Worm (Caenorhabditis elegans) whole organism, L1 larva: ENCODE measurements around the gene C07G2.5.
A peak's percentile ranks its signal among the peaks of the same experiment; 100 is the strongest.

Experiments
- C34B4.2 ChIP-seq: sonication (generic microtip); optimal IDR thresholded peaks from 2 replicates; lab custom pipeline; 2017; ENCODE audit warnings: mild to moderate bottlenecking, missing genetic modification characterization, missing compliant biosample characterization
- aha-1 ChIP-seq: fragments of 150-350 bp; optimal IDR thresholded peaks from 2 replicates; lab custom pipeline; 2014; ENCODE audit warnings: missing biosample characterization, missing genetic modification characterization
- alr-1 ChIP-seq: fragments of 200-800 bp; sonication (Bioruptor generic); optimal IDR thresholded peaks from 2 replicates; lab custom pipeline; 2018; ENCODE audit warnings: borderline replicate concordance, mild to moderate bottlenecking, missing genetic modification characterization, missing compliant biosample characterization
- aly-2 ChIP-seq: fragments of 150-350 bp; optimal IDR thresholded peaks from 2 replicates; lab custom pipeline; 2014; ENCODE audit warnings: missing biosample characterization, missing genetic modification characterization
- ama-1 ChIP-seq: fragments of 150-350 bp; optimal IDR thresholded peaks from 2 replicates; lab custom pipeline; 2014
- blmp-1 ChIP-seq: fragments of 150-350 bp; optimal IDR thresholded peaks from 2 replicates; lab custom pipeline; 2014; ENCODE audit warnings: missing biosample characterization, missing genetic modification characterization
- ceh-63 ChIP-seq: fragments of 200-800 bp; sonication (Bioruptor generic); optimal IDR thresholded peaks from 2 replicates; lab custom pipeline; 2018; ENCODE audit warnings: mild to moderate bottlenecking, missing genetic modification characterization, missing compliant biosample characterization
- ceh-8 ChIP-seq: fragments of 200-800 bp; sonication (Bioruptor generic); optimal IDR thresholded peaks from 2 replicates; lab custom pipeline; 2018; ENCODE audit warnings: mild to moderate bottlenecking, missing genetic modification characterization, moderate library complexity, missing compliant biosample characterization
- ceh-82 ChIP-seq, 3 experiments: fragments of 150-350 bp in 1 of 3; sonication (generic microtip) in 2 of 3; optimal IDR thresholded peaks; 2 replicates each; lab custom pipeline; 2014 to 2017; ENCODE audit warnings: missing biosample characterization in 3 of 3, missing genetic modification characterization in 3 of 3
- ces-1 ChIP-seq: fragments of 150-350 bp; optimal IDR thresholded peaks from 2 replicates; lab custom pipeline; 2014; ENCODE audit warnings: missing biosample characterization, missing genetic modification reagents, missing genetic modification characterization
- dpl-1 ChIP-seq, 3 experiments: fragments of 150-350 bp in 2 of 3; sonication (generic microtip) in 1 of 3; optimal IDR thresholded peaks; 2 replicates each; lab custom pipeline; 2014 to 2017; ENCODE audit warnings: missing biosample characterization in 3 of 3, missing genetic modification characterization in 3 of 3, missing genetic modification reagents in 3 of 3
- dsc-1 ChIP-seq: sonication (generic microtip); optimal IDR thresholded peaks from 2 replicates; lab custom pipeline; 2016; ENCODE audit warnings: mild to moderate bottlenecking, missing genetic modification characterization, missing compliant biosample characterization
- efl-1 ChIP-seq, 4 experiments: fragments of 150-350 bp; optimal IDR thresholded peaks in 3 of 4; peaks in 1 of 4; 1 replicate in 1 of 4; 2 replicates in 3 of 4; lab custom pipeline; 2014; ENCODE audit warnings: missing biosample characterization in 2 of 4, missing genetic modification characterization in 2 of 4, missing genetic modification reagents in 2 of 4
- efl-3 ChIP-seq: fragments of 200-800 bp; sonication (Bioruptor generic); optimal IDR thresholded peaks from 2 replicates; lab custom pipeline; 2018; ENCODE audit warnings: mild to moderate bottlenecking, missing genetic modification characterization, missing compliant biosample characterization
- elt-3 ChIP-seq, 6 experiments: fragments of 150-350 bp in 1 of 6; sonication (generic microtip); optimal IDR thresholded peaks; 2 replicates each; lab custom pipeline; 2017 to 2018; ENCODE audit warnings: missing biosample characterization in 6 of 6, missing genetic modification characterization in 6 of 6, inconsistent platforms in 1 of 6
- fkh-10 ChIP-seq: sonication (generic microtip); optimal IDR thresholded peaks from 2 replicates; lab custom pipeline; 2017; ENCODE audit warnings: missing biosample characterization, missing genetic modification reagents, missing genetic modification characterization
- fkh-4 ChIP-seq: sonication (generic microtip); optimal IDR thresholded peaks from 2 replicates; lab custom pipeline; 2016; ENCODE audit warnings: missing compliant biosample characterization, missing genetic modification characterization, borderline replicate concordance
- fos-1 ChIP-seq: fragments of 150-350 bp; optimal IDR thresholded peaks from 2 replicates; lab custom pipeline; 2014; ENCODE audit warnings: missing biosample characterization, missing genetic modification characterization
- grh-1 ChIP-seq: fragments of 200-800 bp; sonication (Bioruptor generic); IDR thresholded peaks from 2 replicates; pipeline ENCODE4 v1.3.6; 2022; ENCODE audit warnings: missing genetic modification reagents, missing genetic modification characterization, missing compliant biosample characterization
- hlh-17 ChIP-seq: fragments of 200-800 bp; sonication (Bioruptor generic); optimal IDR thresholded peaks from 2 replicates; lab custom pipeline; 2018; ENCODE audit warnings: missing genetic modification characterization, mild to moderate bottlenecking, missing compliant biosample characterization, moderate library complexity, borderline replicate concordance
- hlh-4 ChIP-seq: sonication (generic microtip); optimal IDR thresholded peaks from 2 replicates; lab custom pipeline; 2016; ENCODE audit warnings: mild to moderate bottlenecking, missing genetic modification characterization, missing compliant biosample characterization
- hpl-2 ChIP-seq: fragments of 150-350 bp; optimal IDR thresholded peaks from 2 replicates; lab custom pipeline; 2014; ENCODE audit warnings: missing biosample characterization, missing genetic modification reagents, missing genetic modification characterization
- lin-13 ChIP-seq: fragments of 150-350 bp; optimal IDR thresholded peaks from 2 replicates; lab custom pipeline; 2014; ENCODE audit warnings: missing biosample characterization, missing genetic modification reagents, missing genetic modification characterization
- lin-14 ChIP-seq: fragments of 200-800 bp; sonication (Bioruptor generic); optimal IDR thresholded peaks from 2 replicates; lab custom pipeline; 2018; ENCODE audit warnings: mild to moderate bottlenecking, missing genetic modification characterization, moderate library complexity, missing compliant biosample characterization
- lin-39 ChIP-seq: fragments of 150-350 bp; optimal IDR thresholded peaks from 2 replicates; lab custom pipeline; 2014; ENCODE audit warnings: missing biosample characterization, missing genetic modification reagents, missing genetic modification characterization
- lir-3 ChIP-seq: sonication (generic microtip); optimal IDR thresholded peaks from 2 replicates; lab custom pipeline; 2016; ENCODE audit warnings: mild to moderate bottlenecking, missing genetic modification characterization, moderate library complexity, missing compliant biosample characterization; ENCODE audit not compliant: poor library complexity
- lsy-2 ChIP-seq, 2 experiments: fragments of 150-350 bp; optimal IDR thresholded peaks; 2 replicates each; lab custom pipeline; 2014; ENCODE audit warnings: missing biosample characterization in 2 of 2, missing genetic modification characterization in 2 of 2
- mef-2 ChIP-seq: fragments of 150-350 bp; optimal IDR thresholded peaks from 2 replicates; lab custom pipeline; 2014; ENCODE audit warnings: missing biosample characterization, missing genetic modification characterization
- mep-1 ChIP-seq: fragments of 150-350 bp; optimal IDR thresholded peaks from 2 replicates; lab custom pipeline; 2014; ENCODE audit warnings: missing biosample characterization, missing genetic modification characterization
- nhr-11 ChIP-seq: fragments of 150-350 bp; optimal IDR thresholded peaks from 2 replicates; lab custom pipeline; 2014; ENCODE audit warnings: missing biosample characterization, missing genetic modification characterization
- nhr-237 ChIP-seq: fragments of 150-350 bp; optimal IDR thresholded peaks from 2 replicates; lab custom pipeline; 2014; ENCODE audit warnings: missing biosample characterization, missing genetic modification characterization
- nhr-47 ChIP-seq: sonication (generic microtip); optimal IDR thresholded peaks from 2 replicates; lab custom pipeline; 2016; ENCODE audit warnings: mild to moderate bottlenecking, missing genetic modification characterization, moderate library complexity, missing compliant biosample characterization
- nhr-84 ChIP-seq: sonication (generic microtip); optimal IDR thresholded peaks from 2 replicates; lab custom pipeline; 2017; ENCODE audit warnings: missing biosample characterization, missing genetic modification characterization
- nhr-85 ChIP-seq: sonication (generic microtip); peaks from one replicate; lab custom pipeline; 2016; ENCODE audit warnings: missing genetic modification characterization, inconsistent platforms, missing compliant biosample characterization
- pag-3 ChIP-seq: sonication (generic microtip); optimal IDR thresholded peaks from 2 replicates; lab custom pipeline; 2017; ENCODE audit warnings: missing genetic modification characterization, mild to moderate bottlenecking, missing compliant biosample characterization, antibody characterized with exemption, borderline replicate concordance; ENCODE audit not compliant: insufficient read depth
- rnt-1 ChIP-seq: sonication (generic microtip); optimal IDR thresholded peaks from 2 replicates; lab custom pipeline; 2016; ENCODE audit warnings: mild to moderate bottlenecking, missing genetic modification characterization, moderate library complexity, missing compliant biosample characterization
- skn-1 ChIP-seq: fragments of 150-350 bp; optimal IDR thresholded peaks from 2 replicates; lab custom pipeline; 2014; ENCODE audit warnings: missing biosample characterization, missing genetic modification characterization
- sox-4 ChIP-seq: sonication (generic microtip); optimal IDR thresholded peaks from 2 replicates; lab custom pipeline; 2016; ENCODE audit warnings: missing genetic modification characterization, missing compliant biosample characterization
- sptf-1 ChIP-seq: fragments of 150-350 bp; optimal IDR thresholded peaks from 2 replicates; lab custom pipeline; 2014; ENCODE audit warnings: missing biosample characterization, missing genetic modification characterization
- sup-37 ChIP-seq: fragments of 200-800 bp; sonication (Bioruptor generic); optimal IDR thresholded peaks from 2 replicates; lab custom pipeline; 2018; ENCODE audit warnings: mild to moderate bottlenecking, missing genetic modification characterization, missing compliant biosample characterization
- swsn-7 ChIP-seq: sonication (generic microtip); optimal IDR thresholded peaks from 2 replicates; lab custom pipeline; 2016; ENCODE audit warnings: missing genetic modification characterization, missing compliant biosample characterization
- tbx-2 ChIP-seq: sonication (generic microtip); optimal IDR thresholded peaks from 2 replicates; lab custom pipeline; 2016; ENCODE audit warnings: missing genetic modification characterization, missing compliant biosample characterization
- tlp-1 ChIP-seq: fragments of 150-350 bp; optimal IDR thresholded peaks from 2 replicates; lab custom pipeline; 2014; ENCODE audit warnings: missing biosample characterization, missing genetic modification characterization
- unc-62 ChIP-seq: fragments of 150-350 bp; optimal IDR thresholded peaks from 2 replicates; lab custom pipeline; 2014; ENCODE audit warnings: missing biosample characterization, missing genetic modification reagents, missing genetic modification characterization
- unc-86 ChIP-seq: sonication (generic microtip); optimal IDR thresholded peaks from 2 replicates; lab custom pipeline; 2016; ENCODE audit warnings: missing genetic modification characterization, missing compliant biosample characterization
- zip-4 ChIP-seq: fragments of 200-800 bp; sonication (Bioruptor generic); optimal IDR thresholded peaks from 2 replicates; lab custom pipeline; 2018; ENCODE audit warnings: mild to moderate bottlenecking, missing genetic modification characterization, moderate library complexity, missing compliant biosample characterization
- ztf-4 ChIP-seq: fragments of 150-350 bp; optimal IDR thresholded peaks from 2 replicates; lab custom pipeline; 2014; ENCODE audit warnings: missing biosample characterization, missing genetic modification characterization

The C07G2.5 gene

ce11 chrIII:4476806-4477205, 22.0 kb downstream of the C07G2.5 start:
- no peak for TF ChIP-seq alr-1
- TF ChIP-seq lsy-2 (tag; optimal IDR thresholded peaks at IDR 0.05; lab: Kevin White, UChicago): peak in 1 of 2 experiments; percentile 14
- no peak for TF ChIP-seq mef-2 (tag; lab: Kevin White, UChicago)
- TF ChIP-seq lir-3 (tag; lab: Kevin White, UChicago): no peak
- no peak for TF ChIP-seq elt-3 (tag; optimal IDR thresholded peaks at IDR 0.05; lab: Kevin White, UChicago)
- TF ChIP-seq ama-1 (lab: Kevin White, UChicago): no peak
- no peak for TF ChIP-seq ces-1 (GFP tag; lab: Kevin White, UChicago)

- TF ChIP-seq aha-1 (tag; lab: Kevin White, UChicago) (no peak), sox-4 (tag; lab: Kevin White, UChicago) (no peak), rnt-1 (no peak), unc-86 (tag; lab: Kevin White, UChicago) (no peak), fos-1 (no peak), sup-37 (GFP tag; lab: Kevin White, UChicago) (no peak), C34B4.2 (tag; lab: Kevin White, UChicago) (no peak), ceh-82 (tag; optimal IDR thresholded peaks at IDR 0.05; lab: Kevin White, UChicago) (no peak), fkh-4 (no peak), sptf-1 (tag; lab: Kevin White, UChicago) (no peak), nhr-11 (tag; lab: Kevin White, UChicago) (no peak), nhr-47 (no peak), ceh-8 (no peak), tlp-1 (tag; lab: Kevin White, UChicago) (no peak), nhr-84 (tag; lab: Kevin White, UChicago) (no peak)
- TF ChIP-seq, all 84 proteins: peak for 0
Measured at ce11 chrIII:4476313-4476712, 22.5 kb downstream of the C07G2.5 start.

- TF ChIP-seq blmp-1 (tag; lab: Kevin White, UChicago) (peak; percentile 87), lsy-2 (tag; optimal IDR thresholded peaks at IDR 0.05; lab: Kevin White, UChicago) (peak; percentile 100), pag-3 (tag; lab: Kevin White, UChicago) (peak; percentile 33), lin-39 (tag; lab: Kevin White, UChicago) (peak; percentile 97), hpl-2 (GFP tag; lab: Kevin White, UChicago) (peak; percentile 94), fkh-10 (GFP tag; lab: Kevin White, UChicago) (peak; percentile 98), nhr-47 (peak; percentile 99), sup-37 (GFP tag; lab: Kevin White, UChicago) (peak; percentile 96), sptf-1 (tag; lab: Kevin White, UChicago) (no peak), zip-4 (GFP tag; lab: Kevin White, UChicago) (peak; percentile 95), hlh-4 (tag; lab: Kevin White, UChicago) (peak; percentile 67), lir-3 (tag; lab: Kevin White, UChicago) (peak; percentile 94), nhr-85 (tag; lab: Kevin White, UChicago) (peak; percentile 99), mep-1 (peak; percentile 100), lin-14 (peak; percentile 99), skn-1 (tag; lab: Kevin White, UChicago) (peak; percentile 95), grh-1 (GFP tag; lab: Robert Waterston, UW) (peak; percentile 96), efl-3 (GFP tag; lab: Kevin White, UChicago) (peak; percentile 88), nhr-237 (tag; lab: Kevin White, UChicago) (peak; percentile 91), swsn-7 (tag; lab: Kevin White, UChicago) (peak; percentile 99), ces-1 (GFP tag; lab: Kevin White, UChicago) (peak; percentile 67), ceh-82 (tag; optimal IDR thresholded peaks at IDR 0.05; lab: Kevin White, UChicago) (peak; percentile 99 to 100 (median 99)), hlh-17 (GFP tag; lab: Kevin White, UChicago) (no peak), tlp-1 (tag; lab: Kevin White, UChicago) (no peak), ztf-4 (tag; lab: Kevin White, UChicago) (peak; percentile 100), tbx-2 (tag; lab: Kevin White, UChicago) (peak; percentile 99), dpl-1 (GFP tag; optimal IDR thresholded peaks at IDR 0.05; lab: Kevin White, UChicago) (peak; percentile 93 to 94 (median 93)), dsc-1 (tag; lab: Kevin White, UChicago) (peak; percentile 99), aly-2 (peak; percentile 97), lin-13 (GFP tag; lab: Kevin White, UChicago) (peak; percentile 98), efl-1 (optimal IDR thresholded peaks at IDR 0.05; lab: Kevin White, UChicago) (peak; percentile 96 to 97), efl-1 (GFP tag; optimal IDR thresholded peaks at IDR 0.05 in 1 of 2; lab: Kevin White, UChicago) (peak; percentile 91 to 99), ceh-63 (GFP tag; lab: Kevin White, UChicago) (peak; percentile 91), elt-3 (tag; optimal IDR thresholded peaks at IDR 0.05; lab: Kevin White, UChicago) (peak; percentile 93 to 99 (median 98)), unc-62 (GFP tag; lab: Kevin White, UChicago) (peak; percentile 63)
Measured at ce11 chrIII:4475428-4475968, 23.3 kb downstream of the C07G2.5 start, which contains the start of gene rps-1. Gene rps-1 (plus strand): TSS chrIII:4475918.
